Fruit fly (Drosophila melanogaster): ENCODE measurements around the gene CG13280.

The CG13280 gene

DNA sequence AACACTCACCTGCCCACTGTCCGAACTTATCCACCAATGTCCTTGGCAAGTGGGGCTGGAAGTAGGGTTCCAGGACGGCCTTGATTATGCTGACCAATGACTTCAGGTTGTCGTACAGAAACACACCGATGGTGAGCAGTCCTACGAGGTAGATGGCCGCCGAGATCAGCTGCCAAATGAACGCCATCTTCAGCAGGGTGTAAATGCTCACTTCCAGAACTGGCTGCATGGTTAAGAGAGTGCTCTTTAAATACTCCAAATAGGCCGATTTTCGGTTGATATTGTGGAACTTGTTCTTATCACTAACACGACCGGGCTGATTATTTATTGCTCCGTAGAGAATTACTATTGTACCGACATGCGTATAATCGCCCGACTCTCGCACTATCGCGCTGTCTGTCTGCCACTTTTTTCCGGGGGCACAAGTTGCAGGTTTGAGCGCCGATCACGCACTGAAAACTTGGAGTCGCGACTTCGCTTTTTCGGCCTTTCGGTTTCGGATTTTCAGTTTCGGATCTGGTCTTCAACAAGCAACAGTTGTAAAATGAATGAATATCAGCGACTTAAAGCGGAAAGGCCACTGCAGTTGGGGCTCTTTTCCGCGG, 26.0 kb upstream of the CG13280 start:
- TF ChIP-seq EcR (GFP tag; optimal IDR thresholded peaks at IDR 0.05) (no peak), pan (optimal IDR thresholded peaks at IDR 0.05) (no peak), Dll (optimal IDR thresholded peaks at IDR 0.05) (no peak), usp (GFP tag; optimal IDR thresholded peaks at IDR 0.05) (no peak), CG8478 (optimal IDR thresholded peaks at IDR 0.05) (no peak), psq (optimal IDR thresholded peaks at IDR 0.05) (no peak)

- TF ChIP-seq usp (GFP tag; optimal IDR thresholded peaks at IDR 0.05) (no peak), pan (optimal IDR thresholded peaks at IDR 0.05) (no peak), psq (optimal IDR thresholded peaks at IDR 0.05) (no peak), CG8478 (optimal IDR thresholded peaks at IDR 0.05) (no peak), EcR (GFP tag; optimal IDR thresholded peaks at IDR 0.05) (no peak), Dll (optimal IDR thresholded peaks at IDR 0.05) (no peak)
Measured at dm6 chr2L:16845179-16845578, 24.3 kb upstream of the CG13280 start.

- TF ChIP-seq usp (GFP tag; optimal IDR thresholded peaks at IDR 0.05) = no peak
- no peak for TF ChIP-seq pan (optimal IDR thresholded peaks at IDR 0.05)
- TF ChIP-seq EcR (GFP tag; optimal IDR thresholded peaks at IDR 0.05) = no peak
- TF ChIP-seq psq (optimal IDR thresholded peaks at IDR 0.05) = no peak
- TF ChIP-seq CG8478 (optimal IDR thresholded peaks at IDR 0.05) = no peak
- no peak for TF ChIP-seq Dll (optimal IDR thresholded peaks at IDR 0.05)
Measured at dm6 chr2L:16843336-16843735, 22.4 kb upstream of the CG13280 start.

dm6 chr2L:16842505-16842904, 21.6 kb upstream of the CG13280 start:
- TF ChIP-seq pan (optimal IDR thresholded peaks at IDR 0.05) = peak; percentile 66
- no peak for TF ChIP-seq Dll (optimal IDR thresholded peaks at IDR 0.05)

DNA sequence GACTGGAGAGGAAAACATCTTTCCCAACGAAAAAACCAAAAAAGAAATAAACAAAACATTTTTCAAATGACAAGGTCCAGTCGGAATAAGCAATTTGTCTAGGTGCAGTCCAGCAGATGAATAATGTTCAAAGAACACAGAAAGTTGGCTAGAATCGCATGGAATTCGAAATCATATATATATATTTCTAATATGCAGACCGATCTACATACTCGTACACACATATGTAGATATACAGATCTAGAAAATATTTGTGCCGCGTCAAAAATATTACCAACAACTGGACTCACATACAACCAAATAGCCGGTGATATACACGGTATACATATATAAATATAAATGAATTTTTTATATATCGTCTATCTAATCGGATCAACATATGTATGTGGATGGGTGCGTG, 18.8 kb upstream of the CG13280 start:
- no peak for TF ChIP-seq usp (GFP tag; optimal IDR thresholded peaks at IDR 0.05)
- TF ChIP-seq CG8478 (optimal IDR thresholded peaks at IDR 0.05) = no peak

DNA sequence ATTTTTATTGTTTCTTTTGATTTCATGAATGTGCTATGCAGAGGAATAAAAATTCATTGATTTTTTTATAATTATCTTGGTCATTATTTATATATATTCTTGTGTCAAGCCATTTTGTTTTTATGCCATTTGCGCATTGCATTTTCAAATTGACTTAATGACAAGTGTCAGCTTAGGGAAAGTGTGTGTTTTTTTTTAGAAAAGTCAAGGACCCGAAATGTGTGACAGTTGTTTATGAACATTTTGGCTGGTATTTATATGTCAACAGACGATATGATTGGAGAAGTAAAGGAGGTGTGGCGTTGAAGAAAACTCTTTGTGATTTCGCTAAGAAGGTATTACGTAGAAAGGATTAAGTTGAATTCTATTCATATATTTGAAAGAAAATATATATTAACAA, 16.8 kb upstream of the CG13280 start, which contains the start of the genes SclA and SclB:
Gene SclA (plus strand): TSS at position 301 of the 400 bp plus-strand sequence.
Gene SclB (plus strand): TSS at position 301 of the 400 bp plus-strand sequence.
- TF ChIP-seq pan (optimal IDR thresholded peaks at IDR 0.05) (no peak), EcR (GFP tag; optimal IDR thresholded peaks at IDR 0.05) (no peak), Dll (optimal IDR thresholded peaks at IDR 0.05) (no peak), psq (optimal IDR thresholded peaks at IDR 0.05) (no peak), CG8478 (optimal IDR thresholded peaks at IDR 0.05) (no peak), usp (GFP tag; optimal IDR thresholded peaks at IDR 0.05) (no peak)

- TF ChIP-seq Dll (optimal IDR thresholded peaks at IDR 0.05) = no peak
- TF ChIP-seq pan (optimal IDR thresholded peaks at IDR 0.05) = no peak
- TF ChIP-seq psq (optimal IDR thresholded peaks at IDR 0.05) = no peak
- no peak for TF ChIP-seq CG8478 (optimal IDR thresholded peaks at IDR 0.05)
- TF ChIP-seq EcR (GFP tag; optimal IDR thresholded peaks at IDR 0.05) = no peak
- no peak for TF ChIP-seq usp (GFP tag; optimal IDR thresholded peaks at IDR 0.05)
Measured at dm6 chr2L:16837158-16837557, 16.3 kb upstream of the CG13280 start, which contains the start of gene Nepl9. Nepl9 (minus strand) TSS chr2L:16837258.

DNA sequence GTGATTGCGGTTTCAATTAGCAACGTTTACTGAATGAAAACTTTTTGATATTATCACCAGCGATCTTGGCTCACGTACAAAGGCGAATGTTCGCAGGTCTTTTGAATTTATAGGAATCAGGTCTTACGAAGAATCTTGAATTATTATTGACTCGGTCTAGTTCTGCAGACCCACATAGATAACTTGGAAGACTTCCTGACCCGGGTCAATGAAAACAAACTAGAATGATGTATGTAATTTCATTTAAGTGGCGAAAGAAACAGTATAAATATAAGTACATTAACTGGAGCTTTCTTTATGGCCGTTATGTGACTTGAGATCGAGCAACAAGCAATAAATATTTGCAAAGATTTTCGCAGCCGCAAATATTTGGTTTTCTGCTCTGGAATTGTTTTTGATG, 13.5 kb upstream of the CG13280 start, which contains the start of gene CG13282:
Gene CG13282 (minus strand): TSS at position 101 of the 400 bp plus-strand sequence.
- TF ChIP-seq psq (optimal IDR thresholded peaks at IDR 0.05) (no peak), CG8478 (optimal IDR thresholded peaks at IDR 0.05) (no peak), EcR (GFP tag; optimal IDR thresholded peaks at IDR 0.05) (no peak), usp (GFP tag; optimal IDR thresholded peaks at IDR 0.05) (no peak), Dll (optimal IDR thresholded peaks at IDR 0.05) (no peak), pan (optimal IDR thresholded peaks at IDR 0.05) (no peak)

DNA sequence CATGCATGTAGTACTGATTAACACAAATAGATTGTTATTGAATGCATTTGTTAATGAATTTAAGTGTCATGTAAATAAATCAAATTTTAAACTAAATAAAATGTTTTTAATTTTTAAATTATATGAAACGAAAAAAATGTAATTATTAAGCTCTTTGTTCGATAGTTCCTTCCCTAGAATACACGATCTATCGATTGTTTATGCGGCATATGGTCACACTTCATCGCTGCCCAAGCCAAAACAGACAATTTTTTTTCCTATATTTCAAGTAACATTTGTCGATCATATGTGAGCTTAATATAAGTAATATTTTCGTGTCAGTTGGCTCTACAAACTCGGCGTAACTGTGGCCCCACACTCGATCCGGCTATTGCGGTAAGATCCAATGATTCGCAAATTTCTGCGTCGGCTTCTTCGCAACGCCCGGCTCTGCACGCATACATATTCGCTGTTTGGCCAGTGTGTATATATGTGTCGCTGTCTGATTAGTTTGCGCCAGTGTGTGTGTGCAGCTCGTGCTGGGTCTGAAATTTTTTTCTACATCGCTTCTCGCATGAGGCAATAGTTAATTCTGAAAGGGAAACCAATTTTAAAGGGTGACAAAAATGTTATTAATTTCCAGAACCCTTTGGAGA, 6.1 kb upstream of the CG13280 start, which contains the start of gene AspRS-m:
Gene AspRS-m (plus strand): TSS at position 207 of the 635 bp plus-strand sequence.
- TF ChIP-seq Dll (optimal IDR thresholded peaks at IDR 0.05) (no peak), CG8478 (optimal IDR thresholded peaks at IDR 0.05) (peak; percentile 31)

- TF ChIP-seq psq (optimal IDR thresholded peaks at IDR 0.05) = no peak
- TF ChIP-seq EcR (GFP tag; optimal IDR thresholded peaks at IDR 0.05) = no peak
- no peak for TF ChIP-seq Dll (optimal IDR thresholded peaks at IDR 0.05)
- TF ChIP-seq pan (optimal IDR thresholded peaks at IDR 0.05) = no peak
- peak; percentile 3 for TF ChIP-seq CG8478 (optimal IDR thresholded peaks at IDR 0.05)
- no peak for TF ChIP-seq usp (GFP tag; optimal IDR thresholded peaks at IDR 0.05)
Measured at dm6 chr2L:16824905-16825333, 4.0 kb upstream of the CG13280 start, which contains the start of gene Cse1. Cse1 (minus strand) TSS chr2L:16825207.

DNA sequence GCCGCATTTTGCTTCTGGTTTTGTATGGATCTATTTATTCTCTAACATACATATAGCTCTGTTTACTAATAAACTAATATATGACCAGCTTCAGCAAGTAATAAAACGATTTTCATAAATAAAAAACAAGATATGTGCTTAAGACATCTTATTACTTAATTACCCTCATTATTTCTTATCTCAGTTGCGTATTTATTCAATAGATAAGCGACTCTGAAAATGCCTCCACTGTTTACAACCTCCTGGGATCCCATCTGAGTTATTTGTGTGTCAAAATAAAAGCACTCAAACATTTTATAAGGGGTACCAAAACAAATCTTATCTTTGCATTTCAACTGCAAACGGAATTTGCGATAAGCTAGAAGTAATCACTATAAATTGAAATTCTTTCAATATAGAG, 1.2 kb downstream of the CG13280 start:
- TF ChIP-seq pan (optimal IDR thresholded peaks at IDR 0.05) (no peak), usp (GFP tag; optimal IDR thresholded peaks at IDR 0.05) (no peak), EcR (GFP tag; optimal IDR thresholded peaks at IDR 0.05) (no peak), CG8478 (optimal IDR thresholded peaks at IDR 0.05) (no peak), Dll (optimal IDR thresholded peaks at IDR 0.05) (no peak)

dm6 chr2L:16818335-16818973, 2.4 kb downstream of the CG13280 start:
- no peak for TF ChIP-seq Dll (optimal IDR thresholded peaks at IDR 0.05)
- TF ChIP-seq CG8478 (optimal IDR thresholded peaks at IDR 0.05) = no peak
- no peak for TF ChIP-seq usp (GFP tag; optimal IDR thresholded peaks at IDR 0.05)
- TF ChIP-seq pan (optimal IDR thresholded peaks at IDR 0.05) = no peak
- TF ChIP-seq EcR (GFP tag; optimal IDR thresholded peaks at IDR 0.05) = no peak
- TF ChIP-seq psq (optimal IDR thresholded peaks at IDR 0.05) = no peak

Measured in whole organism.